Comparison of ENCODE assay signal across 4 worm cellular contexts in the genomic region with DNA sequence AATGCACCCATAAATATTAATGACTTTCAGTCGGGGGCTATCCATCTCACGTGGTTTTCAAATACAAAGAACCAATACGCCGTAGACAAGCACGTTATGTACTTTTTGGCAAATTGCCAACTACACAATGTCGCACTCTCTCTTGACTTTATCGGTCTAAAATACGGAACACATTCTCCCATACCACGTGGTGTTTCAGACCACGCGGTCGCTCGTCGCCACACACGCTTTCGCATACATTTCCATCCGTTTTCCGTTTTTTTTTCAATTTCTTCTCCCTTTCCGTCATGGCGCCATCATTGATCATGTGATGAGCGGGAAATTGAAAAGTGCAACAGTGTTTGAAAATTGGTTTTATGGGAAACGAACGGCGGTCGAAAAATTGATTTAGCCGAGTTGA.
A peak's percentile ranks its signal among the peaks of the same experiment; 100 is the strongest.
TF ChIP-seq lines count a peak whose summit lies in the region.

No protein-coding gene starts in this region.

TF ChIP-seq in whole organism, L1 larva, 84 proteins besides CTCF, POLR2A, EP300 and RAD21 (continued from another document and continues in another):
- TF ChIP-seq unc-86 (tag; optimal IDR thresholded peaks at IDR 0.05; lab: Kevin White, UChicago) (peak; percentile 38), aly-2 (tag; optimal IDR thresholded peaks at IDR 0.05; lab: Kevin White, UChicago) (no peak), nhr-12 (tag; optimal IDR thresholded peaks at IDR 0.05; lab: Kevin White, UChicago) (no peak), fkh-4 (tag; optimal IDR thresholded peaks at IDR 0.05; lab: Kevin White, UChicago; ENCODE audit: borderline replicate concordance) (no peak), mab-9 (GFP tag; IDR thresholded peaks at IDR 0.05; lab: Robert Waterston, UW) (peak; percentile 62), lin-14 (GFP tag; optimal IDR thresholded peaks at IDR 0.05; lab: Kevin White, UChicago) (peak; percentile 99), swsn-7 (tag; optimal IDR thresholded peaks at IDR 0.05; lab: Kevin White, UChicago) (peak; percentile 69), ama-1 (optimal IDR thresholded peaks at IDR 0.05; lab: Kevin White, UChicago) (no peak), efl-1 (optimal IDR thresholded peaks at IDR 0.05; lab: Kevin White, UChicago) (peak; percentile 43 to 65), efl-1 (GFP tag; optimal IDR thresholded peaks at IDR 0.05 in 1 of 2; lab: Kevin White, UChicago) (peak; percentile 64 to 95), jun-1 (tag; optimal IDR thresholded peaks at IDR 0.05; lab: Kevin White, UChicago) (peak; percentile 82), unc-62 (GFP tag; optimal IDR thresholded peaks at IDR 0.05; lab: Kevin White, UChicago) (no peak), ceh-88 (GFP tag; IDR thresholded peaks at IDR 0.05; lab: Robert Waterston, UW) (peak; percentile 59), egl-27 (tag; optimal IDR thresholded peaks at IDR 0.05; lab: Kevin White, UChicago) (no peak), lir-3 (tag; optimal IDR thresholded peaks at IDR 0.05; lab: Kevin White, UChicago; ENCODE audit: poor library complexity) (peak; percentile 64), unc-130 (tag; optimal IDR thresholded peaks at IDR 0.05; lab: Kevin White, UChicago) (peak; percentile 72), dsc-1 (tag; optimal IDR thresholded peaks at IDR 0.05; lab: Kevin White, UChicago) (peak; percentile 53), snu-23 (GFP tag; optimal IDR thresholded peaks at IDR 0.05; lab: Kevin White, UChicago) (peak; percentile 95), elt-2 (tag; optimal IDR thresholded peaks at IDR 0.05; lab: Kevin White, UChicago) (peak; percentile 93), ceh-82 (tag; optimal IDR thresholded peaks at IDR 0.05; lab: Kevin White, UChicago) (peak in 1 of 3 experiments; percentile 8), unc-98 (GFP tag; IDR thresholded peaks at IDR 0.05; lab: Robert Waterston, UW) (no peak), efl-3 (GFP tag; optimal IDR thresholded peaks at IDR 0.05; lab: Kevin White, UChicago) (no peak), mef-2 (tag; optimal IDR thresholded peaks at IDR 0.05; lab: Kevin White, UChicago) (no peak), ets-5 (GFP tag; IDR thresholded peaks at IDR 0.05; lab: Robert Waterston, UW) (no peak), lin-13 (GFP tag; optimal IDR thresholded peaks at IDR 0.05; lab: Kevin White, UChicago) (peak; percentile 74), F16B12.6 (tag; optimal IDR thresholded peaks at IDR 0.05; lab: Kevin White, UChicago) (no peak), snpc-4 (tag; optimal IDR thresholded peaks at IDR 0.05; lab: Kevin White, UChicago) (peak; percentile 48), ztf-11 (tag; optimal IDR thresholded peaks at IDR 0.05; lab: Kevin White, UChicago) (peak in 1 of 2 experiments; percentile 68), blmp-1 (tag; optimal IDR thresholded peaks at IDR 0.05; lab: Kevin White, UChicago) (peak; percentile 97), fos-1 (tag; optimal IDR thresholded peaks at IDR 0.05; lab: Kevin White, UChicago) (peak; percentile 17), ceh-8 (GFP tag; optimal IDR thresholded peaks at IDR 0.05; lab: Kevin White, UChicago) (no peak)

TF ChIP-seq in whole organism, L3 larva, 47 proteins besides CTCF, POLR2A, EP300 and RAD21 (continued from another document):
- TF ChIP-seq pqm-1 (tag; optimal IDR thresholded peaks at IDR 0.05; lab: Kevin White, UChicago) (peak; percentile 75), pha-4 (tag; optimal IDR thresholded peaks at IDR 0.05; lab: Kevin White, UChicago) (peak; percentile 86), ZK546.5 (tag; optimal IDR thresholded peaks at IDR 0.05; lab: Kevin White, UChicago) (no peak), mdl-1 (tag; optimal IDR thresholded peaks at IDR 0.05; lab: Kevin White, UChicago) (peak; percentile 94), nhr-67 (tag; optimal IDR thresholded peaks at IDR 0.05; lab: Kevin White, UChicago) (no peak)

TF ChIP-seq in whole organism, L4 larva, 104 proteins besides CTCF, POLR2A, EP300 and RAD21 (continued from another document and continues in another):
- TF ChIP-seq unc-130 (GFP tag; optimal IDR thresholded peaks at IDR 0.05; lab: Kevin White, UChicago) (no peak), F10B5.3 (tag; optimal IDR thresholded peaks at IDR 0.05; lab: Kevin White, UChicago) (no peak), hmg-1.1 (GFP tag; IDR thresholded peaks at IDR 0.05; lab: Robert Waterston, UW) (peak; percentile 76), zfp-3 (GFP tag; conservative IDR thresholded peaks at IDR 0.05; lab: Robert Waterston, UW) (no peak; the same call in none of the 2 replicates), attf-4 (tag; optimal IDR thresholded peaks at IDR 0.05; lab: Kevin White, UChicago) (no peak), ceh-44 (GFP tag; IDR thresholded peaks at IDR 0.05; lab: Robert Waterston, UW) (no peak), ceh-82 (tag; optimal IDR thresholded peaks at IDR 0.05; lab: Kevin White, UChicago) (no peak), T20F7.1 (GFP tag; optimal IDR thresholded peaks at IDR 0.05; lab: Kevin White, UChicago) (peak; percentile 51), nhr-41 (GFP tag; IDR thresholded peaks at IDR 0.05; lab: Robert Waterston, UW) (no peak), cey-2 (tag; optimal IDR thresholded peaks at IDR 0.05; lab: Kevin White, UChicago; ENCODE audit: borderline replicate concordance, insufficient read depth) (peak; percentile 63), ZK546.5 (tag; optimal IDR thresholded peaks at IDR 0.05; lab: Kevin White, UChicago) (no peak), daf-8 (GFP tag; IDR thresholded peaks at IDR 0.05; lab: Robert Waterston, UW) (no peak), nhr-76 (tag; optimal IDR thresholded peaks at IDR 0.05; lab: Kevin White, UChicago) (peak; percentile 52), tra-1 (GFP tag; IDR thresholded peaks at IDR 0.05; lab: Robert Waterston, UW) (peak; percentile 99), fkh-10 (GFP tag; optimal IDR thresholded peaks at IDR 0.05; lab: Kevin White, UChicago) (no peak), spr-3 (GFP tag; optimal IDR thresholded peaks at IDR 0.05; lab: Kevin White, UChicago) (peak; percentile 21), nhr-28 (tag; optimal IDR thresholded peaks at IDR 0.05; lab: Kevin White, UChicago) (peak; percentile 95), F26F4.8 (GFP tag; conservative IDR thresholded peaks at IDR 0.05; lab: Robert Waterston, UW) (no peak), nhr-102 (tag; optimal IDR thresholded peaks at IDR 0.05; lab: Kevin White, UChicago) (peak; percentile 91), mdl-1 (tag; optimal IDR thresholded peaks at IDR 0.05; lab: Kevin White, UChicago) (peak; percentile 90 to 98), nhr-6 (tag; optimal IDR thresholded peaks at IDR 0.05; lab: Kevin White, UChicago) (peak; percentile 75), daf-12 (tag; optimal IDR thresholded peaks at IDR 0.05; lab: Kevin White, UChicago) (no peak), lin-13 (GFP tag; optimal IDR thresholded peaks at IDR 0.05; lab: Kevin White, UChicago) (no peak), dmd-8 (GFP tag; IDR thresholded peaks at IDR 0.05; lab: Robert Waterston, UW) (no peak), aha-1 (tag; lab: Kevin White, UChicago) (peak; percentile 100), daf-16 (GFP tag; optimal IDR thresholded peaks at IDR 0.05; lab: Kevin White, UChicago) (no peak), daf-16 (tag; optimal IDR thresholded peaks at IDR 0.05; lab: Kevin White, UChicago) (peak; percentile 73), dve-1 (tag; optimal IDR thresholded peaks at IDR 0.05; lab: Kevin White, UChicago; ENCODE audit: insufficient read depth) (peak; percentile 95), R02D3.7 (tag; optimal IDR thresholded peaks at IDR 0.05; lab: Kevin White, UChicago) (no peak), D1046.2 (GFP tag; IDR thresholded peaks at IDR 0.05; lab: Robert Waterston, UW) (peak; percentile 84), nhr-10 (tag; optimal IDR thresholded peaks at IDR 0.05; lab: Kevin White, UChicago) (peak; percentile 52), nhr-237 (tag; optimal IDR thresholded peaks at IDR 0.05; lab: Kevin White, UChicago) (no peak), F49E8.2 (tag; optimal IDR thresholded peaks at IDR 0.05; lab: Kevin White, UChicago; ENCODE audit: borderline replicate concordance) (no peak), php-3 (GFP tag; IDR thresholded peaks at IDR 0.05; lab: Robert Waterston, UW) (peak; percentile 83), pqm-1 (tag; optimal IDR thresholded peaks at IDR 0.05; lab: Kevin White, UChicago) (peak; percentile 9), Y48G9A.11 (GFP tag; IDR thresholded peaks at IDR 0.05; lab: Robert Waterston, UW) (no peak), lin-38 (GFP tag; IDR thresholded peaks at IDR 0.05; lab: Robert Waterston, UW) (peak; percentile 43), nhr-11 (tag; optimal IDR thresholded peaks at IDR 0.05; lab: Kevin White, UChicago) (peak; percentile 80), spr-1 (tag; optimal IDR thresholded peaks at IDR 0.05; lab: Kevin White, UChicago) (peak; percentile 30), nhr-77 (tag; optimal IDR thresholded peaks at IDR 0.05; lab: Kevin White, UChicago) (peak; percentile 81), gei-8 (GFP tag; optimal IDR thresholded peaks at IDR 0.05; lab: Kevin White, UChicago) (peak; percentile 89), Y75B8A.6 (GFP tag; IDR thresholded peaks at IDR 0.05; lab: Robert Waterston, UW) (0 out of 2 replicates have a peak, but pooled peaks have one; percentile 36), dmd-9 (GFP tag; IDR thresholded peaks at IDR 0.05; lab: Robert Waterston, UW) (peak; percentile 74), nhr-48 (tag; optimal IDR thresholded peaks at IDR 0.05; lab: Kevin White, UChicago) (peak; percentile 96), lin-39 (tag; optimal IDR thresholded peaks at IDR 0.05; lab: Kevin White, UChicago) (no peak), ceh-20 (GFP tag; IDR thresholded peaks at IDR 0.05; lab: Robert Waterston, UW) (peak; percentile 92), ces-1 (GFP tag; optimal IDR thresholded peaks at IDR 0.05; lab: Kevin White, UChicago) (no peak), lin-29 (GFP tag; IDR thresholded peaks at IDR 0.05; lab: Robert Waterston, UW) (peak; percentile 37; the same call in 1 of the 2 replicates)

TF ChIP-seq in whole organism, young adult, 124 proteins besides CTCF, POLR2A, EP300 and RAD21 (continued from another document and continues in another):
- peak; percentile 60 for TF ChIP-seq ama-1 (optimal IDR thresholded peaks at IDR 0.05; lab: Kevin White, UChicago)
- no peak for TF ChIP-seq ama-1 (GFP tag; optimal IDR thresholded peaks at IDR 0.05; lab: Kevin White, UChicago)
- peak; percentile 82 for TF ChIP-seq F23B12.7 (tag; optimal IDR thresholded peaks at IDR 0.05; lab: Kevin White, UChicago; ENCODE audit: insufficient read depth)
- TF ChIP-seq egl-18 (GFP tag; IDR thresholded peaks at IDR 0.05; lab: Robert Waterston, UW), result no peak
- peak; percentile 80 for TF ChIP-seq dox-1 (GFP tag; IDR thresholded peaks at IDR 0.05; lab: Robert Waterston, UW)
- TF ChIP-seq hrde-1 (tag; optimal IDR thresholded peaks at IDR 0.05; lab: Kevin White, UChicago; ENCODE audit: borderline replicate concordance), result no peak
- no peak for TF ChIP-seq sea-2 (GFP tag; IDR thresholded peaks at IDR 0.05; lab: Robert Waterston, UW)
- no peak for TF ChIP-seq ceh-91 (GFP tag; IDR thresholded peaks at IDR 0.05; lab: Robert Waterston, UW)
- TF ChIP-seq hmg-1.2 (GFP tag; IDR thresholded peaks at IDR 0.05; lab: Robert Waterston, UW), result no peak; the same call in 1 of the 2 replicates
- peak; percentile 90; the same call in 1 of the 2 replicates for TF ChIP-seq F37B4.10 (GFP tag; IDR thresholded peaks at IDR 0.05; lab: Robert Waterston, UW)
- TF ChIP-seq C17E4.6 (GFP tag; IDR thresholded peaks at IDR 0.05; lab: Robert Waterston, UW), result no peak
- no peak for TF ChIP-seq snpc-4 (GFP tag; optimal IDR thresholded peaks at IDR 0.05; lab: Kevin White, UChicago)
- TF ChIP-seq snpc-4 (tag; optimal IDR thresholded peaks at IDR 0.05; lab: Kevin White, UChicago), result peak in 2 of 4 experiments; percentile 28 to 51
- TF ChIP-seq aptf-2 (GFP tag; conservative IDR thresholded peaks at IDR 0.05; lab: Robert Waterston, UW), result no peak
- TF ChIP-seq lin-40 (tag; optimal IDR thresholded peaks at IDR 0.05; lab: Kevin White, UChicago), result peak; percentile 92
- TF ChIP-seq repo-1 (tag; optimal IDR thresholded peaks at IDR 0.05; lab: Kevin White, UChicago), result peak; percentile 70
- no peak for TF ChIP-seq hlh-26 (GFP tag; conservative IDR thresholded peaks at IDR 0.05; lab: Robert Waterston, UW)
- no peak for TF ChIP-seq Y67H2A.10 (GFP tag; conservative IDR thresholded peaks at IDR 0.05; lab: Robert Waterston, UW)
- peak; percentile 59 for TF ChIP-seq rcor-1 (GFP tag; IDR thresholded peaks at IDR 0.05; lab: Robert Waterston, UW)
- peak; percentile 71 for TF ChIP-seq die-1 (tag; optimal IDR thresholded peaks at IDR 0.05; lab: Kevin White, UChicago)
- TF ChIP-seq ztf-25 (GFP tag; IDR thresholded peaks at IDR 0.05; lab: Robert Waterston, UW), result no peak
- TF ChIP-seq snpc-1.3 (tag; optimal IDR thresholded peaks at IDR 0.05; lab: Kevin White, UChicago; ENCODE audit: insufficient read depth), result no peak
- TF ChIP-seq madf-10 (tag; optimal IDR thresholded peaks at IDR 0.05; lab: Kevin White, UChicago), result peak; percentile 56
- no peak for TF ChIP-seq lsl-1 (GFP tag; optimal IDR thresholded peaks at IDR 0.05; lab: Kevin White, UChicago)
- TF ChIP-seq unc-62 (GFP tag; optimal IDR thresholded peaks at IDR 0.05; lab: Kevin White, UChicago), result no peak
- TF ChIP-seq dpl-1 (GFP tag; optimal IDR thresholded peaks at IDR 0.05; lab: Kevin White, UChicago), result no peak
- TF ChIP-seq Y56A3A.18 (GFP tag; IDR thresholded peaks at IDR 0.05; lab: Robert Waterston, UW), result no peak; the same call in 1 of the 2 replicates
- no peak for TF ChIP-seq nhr-179 (tag; optimal IDR thresholded peaks at IDR 0.05; lab: Kevin White, UChicago)
- TF ChIP-seq zfh-2 (GFP tag; conservative IDR thresholded peaks at IDR 0.05; lab: Robert Waterston, UW), result peak; percentile 61; the same call in 1 of the 2 replicates
- TF ChIP-seq sptf-2 (GFP tag; optimal IDR thresholded peaks at IDR 0.05; lab: Kevin White, UChicago), result no peak
- TF ChIP-seq mes-4 (tag; optimal IDR thresholded peaks at IDR 0.05; lab: Kevin White, UChicago), result no peak
- TF ChIP-seq bed-1 (GFP tag; IDR thresholded peaks at IDR 0.05; lab: Robert Waterston, UW), result no peak
- TF ChIP-seq attf-6 (GFP tag; IDR thresholded peaks at IDR 0.05; lab: Robert Waterston, UW), result no peak
- peak; percentile 64 for TF ChIP-seq pbrm-1 (GFP tag; IDR thresholded peaks at IDR 0.05; lab: Robert Waterston, UW)
- TF ChIP-seq zim-3 (tag; optimal IDR thresholded peaks at IDR 0.05; lab: Kevin White, UChicago), result no peak
- TF ChIP-seq lsy-27 (tag; optimal IDR thresholded peaks at IDR 0.05; lab: Kevin White, UChicago; ENCODE audit: borderline replicate concordance, insufficient read depth), result no peak
- peak; percentile 94 for TF ChIP-seq let-526 (GFP tag; IDR thresholded peaks at IDR 0.05; lab: Robert Waterston, UW)
- no peak for TF ChIP-seq B0261.1 (tag; optimal IDR thresholded peaks at IDR 0.05; lab: Kevin White, UChicago)
- peak; percentile 37; the same call in 1 of the 2 replicates for TF ChIP-seq madf-6 (GFP tag; IDR thresholded peaks at IDR 0.05; lab: Robert Waterston, UW)
- peak; percentile 18 for TF ChIP-seq ceh-27 (GFP tag; optimal IDR thresholded peaks at IDR 0.05; lab: Kevin White, UChicago)
- TF ChIP-seq ceh-79 (tag; optimal IDR thresholded peaks at IDR 0.05; lab: Kevin White, UChicago), result no peak
- TF ChIP-seq gei-17 (GFP tag; optimal IDR thresholded peaks at IDR 0.05; lab: Kevin White, UChicago), result peak; percentile 82
- TF ChIP-seq somi-1 (GFP tag; optimal IDR thresholded peaks at IDR 0.05; lab: Kevin White, UChicago), result peak; percentile 97
- no peak for TF ChIP-seq snpc-1.1 (tag; optimal IDR thresholded peaks at IDR 0.05; lab: Kevin White, UChicago; ENCODE audit: insufficient read depth)
- TF ChIP-seq K11D2.4 (GFP tag; IDR thresholded peaks at IDR 0.05; lab: Robert Waterston, UW), result peak; percentile 91
- 0 out of 2 replicates have a peak, but pooled peaks have one; percentile 61 for TF ChIP-seq egl-44 (GFP tag; IDR thresholded peaks at IDR 0.05; lab: Robert Waterston, UW)
- TF ChIP-seq mel-28 (tag; optimal IDR thresholded peaks at IDR 0.05; lab: Kevin White, UChicago; ENCODE audit: borderline replicate concordance), result no peak
- TF ChIP-seq nfya-1 (tag; optimal IDR thresholded peaks at IDR 0.05; lab: Kevin White, UChicago; ENCODE audit: borderline replicate concordance, insufficient read depth), result no peak
- peak; percentile 87 for TF ChIP-seq C06A6.2 (GFP tag; conservative IDR thresholded peaks at IDR 0.05; lab: Robert Waterston, UW)
- no peak for TF ChIP-seq madf-8 (GFP tag; conservative IDR thresholded peaks at IDR 0.05; lab: Robert Waterston, UW)
- TF ChIP-seq Y53F4B.3 (GFP tag; IDR thresholded peaks at IDR 0.05; lab: Robert Waterston, UW), result no peak
- no peak for TF ChIP-seq rpc-1 (optimal IDR thresholded peaks at IDR 0.05; lab: Kevin White, UChicago)
- TF ChIP-seq rpc-1 (tag; optimal IDR thresholded peaks at IDR 0.05; lab: Kevin White, UChicago), result no peak
